Worm (Caenorhabditis elegans): ENCODE results near the gene F55G7.5.

The F55G7.5 gene

DNA sequence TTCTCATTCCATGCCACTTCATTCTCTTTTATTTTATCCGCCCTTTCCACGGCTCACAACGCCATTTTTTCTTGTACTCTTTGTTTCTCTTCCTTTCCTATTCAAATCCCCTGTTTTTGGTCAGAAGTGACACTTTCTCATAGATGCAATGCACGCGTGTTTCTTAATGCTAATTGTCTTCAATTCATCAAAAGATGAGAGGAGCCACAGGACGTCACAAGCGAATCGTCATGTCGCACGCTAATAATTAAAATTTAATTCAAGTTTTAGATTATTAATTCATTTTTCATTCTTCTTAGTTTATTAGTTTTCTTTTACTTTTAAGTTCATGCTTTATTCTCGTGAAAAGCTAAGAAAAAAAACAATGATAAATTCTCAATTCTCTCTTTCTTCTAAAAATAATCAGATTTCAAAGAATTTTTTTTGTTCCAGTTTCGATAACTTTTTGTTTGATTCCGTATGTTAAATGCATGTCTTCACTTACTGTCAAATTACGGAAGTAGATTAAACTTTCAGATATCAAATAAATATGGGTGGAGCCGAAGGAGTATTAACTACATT, 17.9 kb downstream of the F55G7.5 start, which contains the start of gene Y62H9A.14:
TSS of gene Y62H9A.14 (plus strand) at position 511 of the 561 bp plus-strand sequence.
- no peak for TF ChIP-seq ekl-4 (GFP tag; IDR thresholded peaks at IDR 0.05)
- TF ChIP-seq lir-1 (GFP tag; conservative IDR thresholded peaks at IDR 0.05), result no peak
- TF ChIP-seq cebp-2 (GFP tag; IDR thresholded peaks at IDR 0.05), result no peak
- no peak for TF ChIP-seq him-1 (tag; optimal IDR thresholded peaks at IDR 0.05)
- no peak for TF ChIP-seq let-607 (tag; optimal IDR thresholded peaks at IDR 0.05)
- no peak for TF ChIP-seq sea-2 (GFP tag; IDR thresholded peaks at IDR 0.05)
- no peak for TF ChIP-seq fkh-3 (tag; optimal IDR thresholded peaks at IDR 0.05)
- no peak for TF ChIP-seq rcor-1 (GFP tag; IDR thresholded peaks at IDR 0.05)
- TF ChIP-seq nfya-2 (GFP tag; IDR thresholded peaks at IDR 0.05), result no peak
- no peak for TF ChIP-seq nhr-179 (tag; optimal IDR thresholded peaks at IDR 0.05)

DNA sequence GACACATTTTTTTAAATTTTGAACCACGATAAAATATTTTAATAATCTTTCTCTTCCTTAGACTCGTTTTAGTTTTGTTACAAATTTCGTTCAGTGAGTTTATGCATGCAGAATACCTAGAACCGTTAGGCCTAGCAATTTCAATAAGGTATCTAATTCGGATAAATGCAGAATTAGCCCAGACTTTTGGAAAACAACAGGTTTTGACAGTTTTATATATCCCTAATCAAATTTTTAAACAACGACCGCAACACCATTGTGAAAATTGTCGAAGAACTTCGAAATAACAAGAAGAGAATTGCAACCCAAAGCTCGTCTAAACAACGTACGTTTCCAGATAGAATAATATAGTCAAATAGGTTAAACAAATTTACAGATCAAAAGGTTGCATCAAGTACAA, 20.7 kb downstream of the F55G7.5 start, which contains the start of gene Y62H9A.16:
TSS of gene Y62H9A.16 (plus strand) at position 301 of the 400 bp plus-strand sequence.
- TF ChIP-seq snpc-4 (GFP tag; optimal IDR thresholded peaks at IDR 0.05) (no peak), snpc-4 (tag; optimal IDR thresholded peaks at IDR 0.05) (no peak), F33H1.4 (GFP tag; IDR thresholded peaks at IDR 0.05) (no peak), Y53F4B.3 (GFP tag; IDR thresholded peaks at IDR 0.05) (no peak), atf-7 (tag; optimal IDR thresholded peaks at IDR 0.05) (no peak), chd-7 (tag; optimal IDR thresholded peaks at IDR 0.05) (no peak), sptf-2 (GFP tag; optimal IDR thresholded peaks at IDR 0.05) (no peak), ceh-27 (GFP tag; optimal IDR thresholded peaks at IDR 0.05) (no peak), pbrm-1 (GFP tag; IDR thresholded peaks at IDR 0.05) (no peak), dpff-1 (tag; optimal IDR thresholded peaks at IDR 0.05) (no peak), rpc-1 (optimal IDR thresholded peaks at IDR 0.05) (no peak), rpc-1 (tag; optimal IDR thresholded peaks at IDR 0.05) (no peak), hsf-1 (GFP tag; IDR thresholded peaks at IDR 0.05) (no peak), ztf-26 (tag; optimal IDR thresholded peaks at IDR 0.05) (no peak), lin-26 (GFP tag; IDR thresholded peaks at IDR 0.05) (no peak), him-1 (tag; optimal IDR thresholded peaks at IDR 0.05) (no peak), attf-5 (GFP tag; optimal IDR thresholded peaks at IDR 0.05) (no peak), ztf-22 (GFP tag; optimal IDR thresholded peaks at IDR 0.05) (no peak), B0019.2 (GFP tag; conservative IDR thresholded peaks at IDR 0.05) (no peak), lag-1 (GFP tag; IDR thresholded peaks at IDR 0.05) (no peak), lsy-27 (tag; optimal IDR thresholded peaks at IDR 0.05; ENCODE audit: borderline replicate concordance, insufficient read depth) (no peak)

DNA sequence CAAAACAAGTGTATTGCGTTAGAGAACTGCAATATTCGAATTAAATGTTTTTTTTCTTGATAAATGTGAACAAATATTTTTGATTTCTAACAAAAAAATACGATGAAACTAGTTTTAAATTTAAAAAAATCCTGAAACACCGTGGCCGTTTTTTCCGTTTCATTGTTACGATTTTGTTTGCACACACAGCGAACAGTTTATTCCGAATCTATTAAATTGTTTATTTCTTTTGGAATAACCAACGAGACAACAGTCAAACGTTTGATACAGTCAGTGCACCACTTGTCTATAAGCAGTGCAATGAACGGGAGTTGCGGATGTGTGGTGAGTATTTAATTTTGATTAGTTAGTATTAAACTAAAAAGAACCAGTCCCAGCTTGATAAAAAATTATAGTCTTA, 22.0 kb downstream of the F55G7.5 start, which contains the start of gene Y62H9A.13:
TSS of gene Y62H9A.13 (plus strand) at position 301 of the 400 bp plus-strand sequence.
- TF ChIP-seq madf-3 (GFP tag; IDR thresholded peaks at IDR 0.05), result no peak
- no peak for TF ChIP-seq K12H6.12 (tag; optimal IDR thresholded peaks at IDR 0.05)
- TF ChIP-seq hsf-1 (GFP tag; IDR thresholded peaks at IDR 0.05), result no peak
- TF ChIP-seq B0261.1 (tag; optimal IDR thresholded peaks at IDR 0.05), result no peak
- no peak for TF ChIP-seq ztf-6 (GFP tag; IDR thresholded peaks at IDR 0.05)
- TF ChIP-seq F33H1.4 (GFP tag; IDR thresholded peaks at IDR 0.05), result no peak

DNA sequence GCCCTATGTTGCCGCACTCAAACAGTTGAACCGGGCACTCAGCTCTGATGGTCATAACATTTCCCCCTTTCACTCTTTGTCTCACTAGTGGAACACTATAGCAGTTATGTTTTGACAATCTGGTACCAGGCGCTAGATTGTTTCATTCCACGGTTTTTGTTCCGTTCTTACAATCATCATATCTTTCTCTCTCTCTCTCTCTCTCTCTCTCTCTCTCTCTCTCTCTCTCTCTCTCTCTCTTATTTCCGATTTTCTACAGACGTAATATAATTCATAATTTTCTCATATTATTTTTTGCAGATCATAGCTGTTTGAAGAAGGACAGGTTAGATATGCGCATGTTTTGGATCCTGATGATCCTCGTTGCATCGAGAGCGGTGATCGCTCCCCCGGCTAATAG, 24.9 kb downstream of the F55G7.5 start, which contains the start of gene Y62H9A.12:
TSS of gene Y62H9A.12 (plus strand) at position 301 of the 400 bp plus-strand sequence.
- TF ChIP-seq dox-1 (GFP tag; IDR thresholded peaks at IDR 0.05) (no peak), attf-3 (GFP tag; conservative IDR thresholded peaks at IDR 0.05) (no peak)
